Worm (Caenorhabditis elegans) whole organism, L3 larva: ENCODE measurements around the gene crls-1.

Experiments
- ZK546.5 ChIP-seq: sonication (generic microtip); optimal IDR thresholded peaks from 2 replicates; lab custom pipeline; 2017; ENCODE audit warnings: missing biosample characterization, missing genetic modification characterization
- ama-1 ChIP-seq: fragments of 150-350 bp; optimal IDR thresholded peaks from 2 replicates; lab custom pipeline; 2018
- elt-2 ChIP-seq: sonication (generic microtip); optimal IDR thresholded peaks from 2 replicates; lab custom pipeline; 2016; ENCODE audit warnings: missing genetic modification reagents, mild to moderate bottlenecking, missing genetic modification characterization, missing compliant biosample characterization
- fos-1 ChIP-seq: fragments of 150-350 bp; optimal IDR thresholded peaks from 2 replicates; lab custom pipeline; 2014; ENCODE audit warnings: missing biosample characterization, missing genetic modification characterization
- hmg-11 ChIP-seq: sonication (generic microtip); optimal IDR thresholded peaks from 2 replicates; lab custom pipeline; 2016; ENCODE audit warnings: missing genetic modification characterization, missing compliant biosample characterization
- nhr-23 ChIP-seq: fragments of 150-350 bp; optimal IDR thresholded peaks from 2 replicates; lab custom pipeline; 2014; ENCODE audit warnings: missing biosample characterization, missing genetic modification reagents, missing genetic modification characterization
- nhr-237 ChIP-seq: fragments of 150-350 bp; optimal IDR thresholded peaks from 2 replicates; lab custom pipeline; 2014; ENCODE audit warnings: missing biosample characterization, missing genetic modification characterization
- nhr-77 ChIP-seq: fragments of 150-350 bp; optimal IDR thresholded peaks from 2 replicates; lab custom pipeline; 2014; ENCODE audit warnings: missing biosample characterization, missing genetic modification characterization
- pqm-1 ChIP-seq: fragments of 150-350 bp; optimal IDR thresholded peaks from 2 replicates; lab custom pipeline; 2017; ENCODE audit warnings: missing biosample characterization, missing genetic modification characterization, inconsistent platforms
- unc-62 ChIP-seq: fragments of 150-350 bp; sonication (generic microtip); optimal IDR thresholded peaks from 4 replicates; lab custom pipeline; 2014; ENCODE audit warnings: missing biosample characterization, missing genetic modification reagents, missing genetic modification characterization
- ztf-11 ChIP-seq: fragments of 150-350 bp; optimal IDR thresholded peaks from 2 replicates; lab custom pipeline; 2014; ENCODE audit warnings: missing biosample characterization, missing genetic modification characterization

DNA sequence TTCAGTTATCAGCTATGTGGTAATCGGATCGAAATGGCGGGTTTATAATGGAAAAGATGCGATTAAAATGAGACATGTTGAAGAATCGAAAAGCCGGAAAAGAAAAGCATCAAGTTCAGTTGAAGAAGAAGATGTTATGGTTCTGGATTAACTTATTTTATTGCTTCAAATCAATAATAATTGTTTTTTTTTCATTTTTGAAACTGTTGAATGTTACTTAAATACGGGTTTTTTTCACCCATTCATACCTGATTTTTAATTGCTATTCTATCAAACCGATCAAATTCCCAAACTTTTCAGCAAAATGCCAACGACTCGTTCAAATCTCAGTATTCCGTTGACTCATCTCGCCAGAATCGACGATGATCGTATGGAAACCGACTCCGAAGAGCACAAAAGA, 49.8 kb downstream of the crls-1 start, which contains the start of gene exos-4.2:
- TF ChIP-seq fos-1, result no peak
- no peak for TF ChIP-seq ztf-11 (tag; lab: Kevin White, UChicago)
- TF ChIP-seq hmg-11, result no peak
- TF ChIP-seq pqm-1 (tag; lab: Kevin White, UChicago), result no peak
- TF ChIP-seq elt-2 (tag; lab: Kevin White, UChicago), result no peak
- no peak for TF ChIP-seq nhr-237 (tag; lab: Kevin White, UChicago)
- TF ChIP-seq ZK546.5 (tag; lab: Kevin White, UChicago), result no peak
- no peak for TF ChIP-seq ama-1 (lab: Kevin White, UChicago)
- TF ChIP-seq unc-62 (GFP tag; lab: Kevin White, UChicago), result no peak
- TF ChIP-seq nhr-23 (tag; lab: Kevin White, UChicago), result no peak
- no peak for TF ChIP-seq nhr-77
